Worm (Caenorhabditis elegans) whole organism, L4 larva: ENCODE measurements around the gene Y82E9BL.19.

Experiments used
- F26F4.8 ChIP-seq: fragments of 200-800 bp; sonication (Bioruptor generic); conservative IDR thresholded peaks from 2 replicates; pipeline ENCODE4 v1.3.6; 2022; ENCODE audit warnings: missing genetic modification characterization, missing compliant biosample characterization
- aly-2 ChIP-seq: sonication (generic microtip); optimal IDR thresholded peaks from 2 replicates; lab custom pipeline; 2018; ENCODE audit warnings: missing biosample characterization, missing genetic modification characterization
- arid-1 ChIP-seq: fragments of 200-800 bp; sonication (Bioruptor generic); conservative IDR thresholded peaks from 2 replicates; pipeline ENCODE4 v1.3.6; 2022; ENCODE audit warnings: missing genetic modification reagents, missing genetic modification characterization, missing compliant biosample characterization
- ces-1 ChIP-seq: fragments of 150-350 bp; sonication (generic microtip); optimal IDR thresholded peaks from 4 replicates; lab custom pipeline; 2014; ENCODE audit warnings: missing biosample characterization, missing genetic modification reagents, missing genetic modification characterization
- dpl-1 ChIP-seq: fragments of 150-350 bp; optimal IDR thresholded peaks from 2 replicates; lab custom pipeline; 2014; ENCODE audit warnings: missing biosample characterization, missing genetic modification reagents, missing genetic modification characterization
- unc-62 ChIP-seq, 3 experiments: fragments of 150-350 bp in 1 of 3; sonication (generic microtip); optimal IDR thresholded peaks in 2 of 3; peaks in 1 of 3; 1 replicate in 1 of 3; 2 replicates in 2 of 3; lab custom pipeline; 2014 to 2017; ENCODE audit warnings: missing biosample characterization in 3 of 3, missing genetic modification characterization in 3 of 3, missing genetic modification reagents in 3 of 3, missing genotype in 1 of 3
- zag-1 ChIP-seq: fragments of 150-350 bp; optimal IDR thresholded peaks from 2 replicates; lab custom pipeline; 2014; ENCODE audit warnings: missing biosample characterization, missing genetic modification characterization
- zfp-2 ChIP-seq: sonication (generic microtip); optimal IDR thresholded peaks from 2 replicates; lab custom pipeline; 2016; ENCODE audit warnings: mild to moderate bottlenecking, missing genetic modification characterization, missing compliant biosample characterization

- TF ChIP-seq aly-2 (tag; lab: Kevin White, UChicago) (no peak), zag-1 (tag; lab: Kevin White, UChicago) (no peak), unc-62 (GFP tag; optimal IDR thresholded peaks at IDR 0.05 in 1 of 2; lab: Kevin White, UChicago) (no peak), unc-62 (tag; optimal IDR thresholded peaks at IDR 0.05; lab: Kevin White, UChicago) (no peak), ces-1 (GFP tag; lab: Kevin White, UChicago) (no peak), zfp-2 (tag; lab: Kevin White, UChicago) (no peak), F26F4.8 (GFP tag; lab: Robert Waterston, UW) (no peak), arid-1 (GFP tag; lab: Robert Waterston, UW) (no peak), dpl-1 (no peak)
Observed at ce11 chrIII:1342488-1342887, 10.7 kb downstream of the Y82E9BL.19 start, which contains the start of gene fbxa-26.
